Worm (Caenorhabditis elegans) whole organism, midembryonic: ENCODE data around the gene srg-65.
A peak's percentile ranks its signal among the peaks of the same experiment; 100 is the strongest.
"Not testable (repeated sequence)": the region's sequence is repeated elsewhere in the genome, so short reads cannot be mapped to it uniquely, and the experiment has no call there.

Experiments used
- T22C8.4 ChIP-seq: fragments of 200-800 bp; sonication (Bioruptor generic); IDR thresholded peaks from 2 replicates; pipeline ENCODE4 v1.3.6; 2022; ENCODE audit warnings: missing genetic modification characterization, missing compliant biosample characterization
- cog-1 ChIP-seq: sonication (generic microtip); optimal IDR thresholded peaks from 2 replicates; lab custom pipeline; 2016; ENCODE audit warnings: missing genetic modification characterization, missing compliant biosample characterization
- flt-1 ChIP-seq: fragments of 200-800 bp; sonication (Bioruptor generic); IDR thresholded peaks from 2 replicates; pipeline ENCODE4 v1.3.6; 2022; ENCODE audit warnings: missing genetic modification characterization, missing compliant biosample characterization
- klf-2 ChIP-seq: fragments of 200-800 bp; sonication (Bioruptor generic); conservative IDR thresholded peaks from 2 replicates; pipeline ENCODE4 v1.3.6; 2022; ENCODE audit warnings: missing genetic modification reagents, missing genetic modification characterization, missing compliant biosample characterization
- med-1 ChIP-seq: sonication (generic microtip); optimal IDR thresholded peaks from 2 replicates; lab custom pipeline; 2017; ENCODE audit warnings: missing genetic modification characterization, mild to moderate bottlenecking, missing compliant biosample characterization, antibody characterized with exemption, missing genetic modification reagents; ENCODE audit not compliant: insufficient read depth
- ref-1 ChIP-seq: fragments of 200-800 bp; sonication (Bioruptor generic); conservative IDR thresholded peaks from 2 replicates; pipeline ENCODE4 v1.3.6; 2022; ENCODE audit warnings: missing genetic modification reagents, missing genetic modification characterization, missing compliant biosample characterization
- tab-1 ChIP-seq: fragments of 200-800 bp; sonication (Bioruptor generic); IDR thresholded peaks from 2 replicates; pipeline ENCODE4 v1.3.6; 2022; ENCODE audit warnings: missing genetic modification characterization, missing compliant biosample characterization
- ztf-23 ChIP-seq: fragments of 200-800 bp; sonication (Bioruptor generic); IDR thresholded peaks from 2 replicates; pipeline ENCODE4 v1.3.6; 2022; ENCODE audit warnings: missing genetic modification reagents, missing genetic modification characterization, missing compliant biosample characterization
- ztf-29 ChIP-seq: fragments of 200-800 bp; sonication (Bioruptor generic); IDR thresholded peaks from 2 replicates; pipeline ENCODE4 v1.3.6; 2022; ENCODE audit warnings: missing genetic modification reagents, missing genetic modification characterization, missing compliant biosample characterization

The srg-65 gene

DNA sequence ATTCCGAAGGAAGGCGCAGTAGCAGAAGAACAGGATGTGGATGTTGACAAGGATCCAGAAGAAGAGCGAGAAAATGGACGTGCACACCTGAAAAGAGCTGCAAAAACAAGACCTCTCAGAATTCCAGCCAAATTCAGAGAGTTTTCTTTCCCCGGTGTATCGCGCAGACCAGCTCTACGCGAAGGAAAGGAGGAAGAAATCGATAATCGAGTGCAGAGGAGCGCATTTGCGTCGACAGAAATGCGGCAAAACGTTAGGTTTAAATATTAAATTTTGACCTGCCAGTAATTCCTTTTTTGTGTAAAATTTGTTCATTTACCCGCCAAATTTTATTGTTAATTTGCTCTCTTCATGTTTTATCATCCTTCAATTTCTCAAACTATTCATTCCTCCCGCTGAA lies 7.0 kb downstream of the srg-65 start:
- TF ChIP-seq klf-2 (GFP tag; lab: Robert Waterston, UW) = no peak
- no peak for TF ChIP-seq flt-1 (GFP tag; lab: Robert Waterston, UW)
- no peak for TF ChIP-seq ref-1
- TF ChIP-seq T22C8.4 (GFP tag; lab: Robert Waterston, UW) = peak; percentile 76
- TF ChIP-seq tab-1 = no peak
- TF ChIP-seq ztf-29 (GFP tag; lab: Robert Waterston, UW) = no peak
- TF ChIP-seq ztf-23 (GFP tag; lab: Robert Waterston, UW) = no peak

DNA sequence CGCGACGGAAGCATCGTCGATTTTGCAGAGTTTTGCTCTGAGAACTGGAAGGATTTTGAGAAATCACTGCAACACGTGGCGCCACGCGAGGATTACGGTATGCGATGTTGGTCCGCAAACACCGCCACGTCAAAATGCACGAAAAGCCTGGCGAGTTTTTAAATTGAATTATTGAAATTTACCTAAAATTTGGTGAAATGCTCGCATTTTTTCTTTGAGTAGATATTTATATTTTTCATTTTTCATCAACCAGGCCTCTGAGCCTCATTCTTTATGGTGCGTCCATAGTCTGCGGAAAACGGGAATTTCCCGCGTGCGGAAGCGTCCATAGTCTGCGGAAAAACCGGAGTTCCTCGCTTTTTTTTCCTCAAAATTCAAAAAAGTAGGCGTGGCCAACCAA lies 13.8 kb downstream of the srg-65 start, which contains the start of gene ZC317.7:
Gene ZC317.7, minus strand, starts transcription at position 101 of the 400 bp plus-strand sequence.
- TF ChIP-seq cog-1 (tag; lab: Kevin White, UChicago); med-1 (GFP tag; lab: Kevin White, UChicago); T22C8.4 (GFP tag; lab: Robert Waterston, UW): not testable (repeated sequence)

DNA sequence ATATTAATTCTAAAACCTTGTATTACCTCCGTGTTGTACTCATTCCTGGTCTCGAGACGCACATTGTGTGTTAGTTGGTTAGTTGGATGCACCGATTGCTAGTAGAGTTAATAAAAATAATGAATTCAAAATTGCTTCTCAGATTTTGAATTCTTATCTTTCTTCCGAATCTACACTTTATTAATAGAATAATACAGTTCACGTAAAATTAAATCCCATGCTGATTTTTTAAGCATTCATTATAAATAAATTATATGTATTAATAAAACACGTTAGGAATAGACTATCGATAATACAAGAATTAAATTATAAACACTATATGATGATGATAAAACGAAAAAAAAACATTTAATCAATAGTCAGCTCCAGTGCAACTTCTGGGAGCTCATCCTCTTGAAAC lies 16.3 kb downstream of the srg-65 start, which contains the start of gene ZC317.6:
Gene ZC317.6, minus strand, starts transcription at position 101 of the 400 bp plus-strand sequence.
- not testable (repeated sequence) for TF ChIP-seq tab-1; ztf-23 (GFP tag; lab: Robert Waterston, UW); ztf-29 (GFP tag; lab: Robert Waterston, UW)

DNA sequence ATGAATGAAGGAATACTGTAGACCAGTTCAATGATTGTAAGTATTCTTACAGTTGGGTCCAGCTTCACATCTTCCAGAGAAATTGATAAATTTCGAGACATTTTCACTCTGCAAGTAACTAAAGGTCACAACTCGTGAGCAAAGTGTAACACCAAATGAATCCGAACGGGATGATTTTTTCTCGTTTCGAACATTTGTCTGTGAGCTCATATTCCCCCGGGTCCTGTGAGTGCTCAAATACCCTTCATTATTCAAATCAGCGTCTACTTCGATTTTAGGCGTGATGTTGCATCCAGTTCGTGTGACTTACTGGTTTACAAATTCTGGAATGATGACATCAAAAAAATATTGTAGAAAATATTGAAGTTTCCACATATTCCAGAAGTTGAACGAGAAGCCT lies 19.4 kb downstream of the srg-65 start, which contains the start of gene srg-68:
Gene srg-68, minus strand, starts transcription at position 101 of the 400 bp plus-strand sequence.
- TF ChIP-seq flt-1 (GFP tag; lab: Robert Waterston, UW) (no peak), T22C8.4 (GFP tag; lab: Robert Waterston, UW) (no peak), med-1 (GFP tag; lab: Kevin White, UChicago) (no peak), ztf-23 (GFP tag; lab: Robert Waterston, UW) (no peak), klf-2 (GFP tag; lab: Robert Waterston, UW) (no peak), cog-1 (tag; lab: Kevin White, UChicago) (no peak), ztf-29 (GFP tag; lab: Robert Waterston, UW) (no peak), tab-1 (no peak), ref-1 (no peak)

DNA sequence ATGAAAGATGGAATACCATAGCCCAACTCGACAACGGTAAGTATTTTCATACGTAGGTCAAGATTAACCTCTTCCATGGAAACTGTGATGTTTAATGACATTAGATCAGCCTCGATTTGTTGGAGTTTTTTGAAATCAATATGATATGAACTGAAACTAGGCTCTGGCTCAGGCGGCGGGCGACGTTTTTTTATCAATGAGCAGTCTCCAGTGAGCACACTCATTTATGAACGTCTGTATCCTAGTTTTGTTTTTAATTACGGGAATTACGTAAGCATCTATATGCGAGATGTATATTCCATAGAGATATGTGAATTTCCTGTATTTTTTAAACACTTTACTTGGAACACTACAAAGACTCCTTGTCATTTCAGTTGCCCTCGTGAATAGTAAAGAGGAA lies 21.9 kb downstream of the srg-65 start, which contains the start of gene srg-67:
Gene srg-67, minus strand, starts transcription at position 101 of the 400 bp plus-strand sequence.
- no peak for TF ChIP-seq T22C8.4 (GFP tag; lab: Robert Waterston, UW)

DNA sequence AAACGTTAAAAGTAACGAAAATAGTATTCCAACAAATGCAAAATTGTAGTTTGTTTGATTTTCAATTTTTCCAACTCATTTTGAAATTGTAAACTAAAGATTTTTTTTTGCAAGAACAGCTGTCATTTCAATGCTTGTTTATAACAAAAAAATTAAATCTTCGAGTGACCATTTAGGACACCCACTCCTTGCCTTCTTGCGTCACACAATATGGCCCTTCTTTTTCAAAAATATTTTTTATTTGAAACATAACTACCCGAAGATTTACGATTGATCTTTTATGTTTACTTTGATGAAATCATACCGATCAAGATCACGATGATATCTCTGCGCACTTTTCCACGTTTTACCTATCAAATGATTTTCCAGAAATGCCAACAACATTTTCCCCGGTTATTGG lies 25.0 kb downstream of the srg-65 start, which contains the start of gene ZC317.2:
Gene ZC317.2, plus strand, starts transcription at position 301 of the 400 bp plus-strand sequence.
- TF ChIP-seq ztf-23 (GFP tag; lab: Robert Waterston, UW) (no peak), med-1 (GFP tag; lab: Kevin White, UChicago) (no peak), flt-1 (GFP tag; lab: Robert Waterston, UW) (no peak), cog-1 (tag; lab: Kevin White, UChicago) (no peak), ztf-29 (GFP tag; lab: Robert Waterston, UW) (no peak), tab-1 (no peak), klf-2 (GFP tag; lab: Robert Waterston, UW) (no peak), T22C8.4 (GFP tag; lab: Robert Waterston, UW) (no peak)

DNA sequence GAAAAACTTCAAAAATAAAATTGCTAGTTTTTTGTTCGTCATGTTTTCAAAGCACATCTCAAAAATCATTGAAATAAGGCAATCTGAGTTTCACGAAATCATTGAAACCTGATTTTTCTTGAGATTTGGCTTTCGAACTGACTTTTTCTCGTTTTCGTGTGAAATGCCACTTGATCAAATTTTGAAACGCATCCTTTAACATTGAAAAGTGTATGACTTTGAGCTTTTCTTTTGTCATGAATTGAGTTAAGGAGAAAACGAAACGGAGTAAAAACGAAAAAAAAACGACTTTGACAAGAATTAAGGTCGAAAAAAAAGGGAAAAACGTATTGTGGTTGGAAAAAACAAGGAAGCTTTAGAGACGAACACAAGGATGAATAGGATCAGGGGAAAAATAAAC lies 29.8 kb downstream of the srg-65 start:
- TF ChIP-seq med-1 (GFP tag; lab: Kevin White, UChicago) (no peak), flt-1 (GFP tag; lab: Robert Waterston, UW) (no peak), tab-1 (no peak), cog-1 (tag; lab: Kevin White, UChicago) (no peak), ztf-23 (GFP tag; lab: Robert Waterston, UW) (no peak), T22C8.4 (GFP tag; lab: Robert Waterston, UW) (no peak), ztf-29 (GFP tag; lab: Robert Waterston, UW) (no peak), ref-1 (no peak), klf-2 (GFP tag; lab: Robert Waterston, UW) (no peak)

DNA sequence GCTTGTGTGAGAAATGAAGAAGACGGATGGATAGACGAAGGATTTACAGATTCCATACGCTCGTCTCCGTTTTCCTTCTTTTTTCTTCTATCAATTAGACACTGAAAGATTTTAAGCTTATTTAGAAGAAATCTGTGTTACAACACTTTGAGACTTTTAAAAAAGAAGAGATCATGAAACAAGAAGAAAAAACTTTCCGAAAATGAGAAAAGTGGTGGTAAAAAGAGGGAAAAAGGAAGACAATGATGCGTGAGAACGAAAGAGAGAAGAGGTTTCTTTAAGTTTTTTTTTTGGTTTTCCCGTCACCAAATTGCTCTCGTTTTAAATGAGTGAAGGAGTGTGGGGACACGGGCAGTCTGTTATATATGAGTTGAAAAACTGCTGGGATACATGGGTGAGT lies 31.2 kb downstream of the srg-65 start, which contains the start of gene glc-3:
Gene glc-3, minus strand, starts transcription at position 101 of the 400 bp plus-strand sequence.
- TF ChIP-seq ref-1 (no peak), tab-1 (no peak), med-1 (GFP tag; lab: Kevin White, UChicago) (no peak), ztf-23 (GFP tag; lab: Robert Waterston, UW) (no peak), T22C8.4 (GFP tag; lab: Robert Waterston, UW) (no peak), klf-2 (GFP tag; lab: Robert Waterston, UW) (no peak), cog-1 (tag; lab: Kevin White, UChicago) (no peak), flt-1 (GFP tag; lab: Robert Waterston, UW) (no peak), ztf-29 (GFP tag; lab: Robert Waterston, UW) (no peak)

DNA sequence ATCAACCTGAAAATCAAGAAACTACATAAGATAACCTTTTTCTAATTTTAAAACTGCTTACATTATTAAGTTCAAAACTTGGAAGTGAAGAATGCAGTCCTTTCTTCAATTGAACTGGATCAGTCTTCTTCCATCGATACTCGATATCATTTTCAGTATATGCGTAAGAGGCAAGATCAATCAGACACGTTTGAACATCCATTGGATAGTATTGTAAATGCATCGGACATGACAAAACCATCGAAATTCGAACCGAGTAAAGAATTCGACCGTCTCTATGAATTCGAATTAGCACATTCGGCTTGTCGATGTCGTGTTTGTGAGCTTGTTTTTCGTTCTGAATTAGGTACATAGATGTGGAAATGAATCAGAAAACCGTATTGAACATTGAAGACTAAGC lies 34.0 kb downstream of the srg-65 start:
- TF ChIP-seq klf-2 (GFP tag; lab: Robert Waterston, UW) (no peak), cog-1 (tag; lab: Kevin White, UChicago) (no peak), ref-1 (no peak), T22C8.4 (GFP tag; lab: Robert Waterston, UW) (no peak), med-1 (GFP tag; lab: Kevin White, UChicago) (no peak), ztf-23 (GFP tag; lab: Robert Waterston, UW) (no peak), tab-1 (no peak), flt-1 (GFP tag; lab: Robert Waterston, UW) (no peak), ztf-29 (GFP tag; lab: Robert Waterston, UW) (no peak)

DNA sequence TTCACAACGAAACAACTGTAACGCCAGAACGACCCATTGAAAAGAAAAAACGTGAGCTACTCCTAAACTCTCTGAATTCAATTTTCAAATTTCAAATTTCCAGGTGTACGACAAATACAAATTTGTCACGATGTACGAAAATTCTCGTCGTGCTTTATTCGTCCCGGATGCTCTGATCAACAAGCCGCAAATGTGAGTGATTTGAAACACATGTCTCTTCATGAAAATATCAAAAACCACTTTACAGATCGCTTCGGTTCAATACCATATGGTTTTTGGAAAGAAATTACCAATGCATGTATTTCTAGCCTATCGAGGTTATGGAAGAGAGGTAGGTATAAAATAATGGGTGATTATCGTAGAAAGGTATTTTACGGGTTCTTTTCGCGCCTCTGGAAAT lies 37.7 kb downstream of the srg-65 start:
- TF ChIP-seq tab-1 (no peak), ztf-23 (GFP tag; lab: Robert Waterston, UW) (no peak), med-1 (GFP tag; lab: Kevin White, UChicago) (no peak), ztf-29 (GFP tag; lab: Robert Waterston, UW) (no peak), ref-1 (no peak), klf-2 (GFP tag; lab: Robert Waterston, UW) (no peak), T22C8.4 (GFP tag; lab: Robert Waterston, UW) (no peak), cog-1 (tag; lab: Kevin White, UChicago) (no peak), flt-1 (GFP tag; lab: Robert Waterston, UW) (no peak)
